Worm (Caenorhabditis elegans) whole organism, early embryonic: ENCODE data around the gene ufl-1.

Source experiments
- B0310.2 ChIP-seq: sonication (generic microtip); optimal IDR thresholded peaks from 2 replicates; lab custom pipeline; 2016; ENCODE audit warnings: mild to moderate bottlenecking, missing genetic modification characterization, missing compliant biosample characterization
- F13C5.2 ChIP-seq: sonication (generic microtip); optimal IDR thresholded peaks from 2 replicates; lab custom pipeline; 2017; ENCODE audit warnings: mild to moderate bottlenecking, missing genetic modification characterization, inconsistent platforms, missing compliant biosample characterization
- aly-1 ChIP-seq: sonication (generic microtip); optimal IDR thresholded peaks from 2 replicates; lab custom pipeline; 2016; ENCODE audit warnings: missing genetic modification characterization, missing compliant biosample characterization
- ama-1 ChIP-seq: fragments of 150-350 bp; optimal IDR thresholded peaks from 2 replicates; lab custom pipeline; 2014
- ets-7 ChIP-seq: sonication (generic microtip); optimal IDR thresholded peaks from 2 replicates; lab custom pipeline; 2016; ENCODE audit warnings: missing genotype, missing genetic modification characterization, missing compliant biosample characterization
- flt-1 ChIP-seq: fragments of 200-800 bp; sonication (Bioruptor generic); IDR thresholded peaks from 2 replicates; pipeline ENCODE4 v1.3.6; 2022; ENCODE audit warnings: missing genetic modification characterization, missing compliant biosample characterization
- sea-1 ChIP-seq: fragments of 200-800 bp; sonication (Bioruptor generic); conservative IDR thresholded peaks from 2 replicates; pipeline ENCODE4 v1.3.6; 2022; ENCODE audit warnings: missing genetic modification characterization, missing compliant biosample characterization
- tbx-37 ChIP-seq: fragments of 200-800 bp; sonication (Bioruptor generic); conservative IDR thresholded peaks from 2 replicates; pipeline ENCODE4 v1.3.6; 2022; ENCODE audit warnings: missing genetic modification reagents, missing genetic modification characterization, missing compliant biosample characterization

DNA sequence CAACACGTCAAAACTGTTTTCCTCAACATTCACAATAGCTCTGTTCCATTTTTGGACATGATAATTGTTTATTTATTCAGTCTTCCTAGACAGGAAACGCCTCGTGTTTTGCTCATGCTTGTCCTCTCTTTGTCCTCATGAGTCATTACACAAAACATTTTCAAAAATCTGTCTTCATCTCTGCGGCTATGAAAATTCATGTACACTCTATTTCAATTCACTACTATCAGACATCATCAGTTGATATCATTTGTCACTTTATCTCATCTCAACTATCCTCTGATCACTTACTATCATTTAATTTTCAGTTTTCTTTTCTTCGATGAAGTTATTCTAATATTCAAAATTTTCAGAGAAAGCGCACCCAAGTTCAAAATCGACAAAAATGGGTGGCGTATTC is 12.8 kb downstream of the ufl-1 start, which contains the start of gene adah-1:
- TF ChIP-seq F13C5.2 (tag; lab: Kevin White, UChicago) (no peak), B0310.2 (no peak), ama-1 (lab: Kevin White, UChicago) (no peak), flt-1 (GFP tag; lab: Robert Waterston, UW) (no peak), sea-1 (no peak), ets-7 (tag; lab: Kevin White, UChicago) (no peak), tbx-37 (GFP tag; lab: Robert Waterston, UW) (no peak), aly-1 (tag; lab: Kevin White, UChicago) (no peak)
